Worm (Caenorhabditis elegans) whole organism, L4 larva: ENCODE measurements around the gene snf-9.

ENCODE experiments used
- D1046.2 ChIP-seq: fragments of 200-800 bp; sonication (Bioruptor generic); IDR thresholded peaks from 2 replicates; pipeline ENCODE4 v1.3.6; 2022; ENCODE audit warnings: missing genetic modification characterization, missing compliant biosample characterization
- F10B5.3 ChIP-seq: sonication (generic microtip); optimal IDR thresholded peaks from 2 replicates; lab custom pipeline; 2016; ENCODE audit warnings: mild to moderate bottlenecking, missing genetic modification characterization, missing compliant biosample characterization
- F49E8.2 ChIP-seq: sonication (generic microtip); optimal IDR thresholded peaks from 2 replicates; lab custom pipeline; 2016; ENCODE audit warnings: missing compliant biosample characterization, mild to moderate bottlenecking, missing genetic modification characterization, borderline replicate concordance
- R02D3.7 ChIP-seq: fragments of 150-350 bp; sonication (generic microtip); optimal IDR thresholded peaks from 3 replicates; lab custom pipeline; 2014; ENCODE audit warnings: missing biosample characterization, missing genetic modification characterization
- T20F7.1 ChIP-seq: fragments of 200-800 bp; sonication (Bioruptor generic); optimal IDR thresholded peaks from 2 replicates; lab custom pipeline; 2018; ENCODE audit warnings: mild to moderate bottlenecking, missing genetic modification characterization, missing compliant biosample characterization
- T26A8.4 ChIP-seq: fragments of 200-800 bp; sonication (Bioruptor generic); IDR thresholded peaks from 2 replicates; pipeline ENCODE4 v1.3.6; 2022; ENCODE audit warnings: missing genetic modification characterization, missing compliant biosample characterization
- Y105C5A.15 ChIP-seq: fragments of 200-800 bp; sonication (Bioruptor generic); IDR thresholded peaks from 2 replicates; pipeline ENCODE4 v1.3.6; 2022; ENCODE audit warnings: missing genetic modification characterization, missing compliant biosample characterization
- ZK546.5 ChIP-seq, 2 experiments: sonication (generic microtip); optimal IDR thresholded peaks; 2 replicates each; lab custom pipeline; 2017; ENCODE audit warnings: missing biosample characterization in 2 of 2, missing genetic modification characterization in 2 of 2
- aha-1 ChIP-seq: fragments of 150-350 bp; peaks from one replicate; lab custom pipeline; 2014; ENCODE audit warnings: missing biosample characterization, missing genetic modification characterization
- ceh-32 ChIP-seq: sonication (generic microtip); optimal IDR thresholded peaks from 2 replicates; lab custom pipeline; 2016; ENCODE audit warnings: mild to moderate bottlenecking, missing genetic modification characterization, missing compliant biosample characterization; ENCODE audit not compliant: poor library complexity
- ceh-44 ChIP-seq: fragments of 200-800 bp; sonication (Bioruptor generic); IDR thresholded peaks from 2 replicates; pipeline ENCODE4 v1.3.6; 2022; ENCODE audit warnings: missing genetic modification reagents, missing genetic modification characterization, missing compliant biosample characterization
- cey-2 ChIP-seq: sonication (generic microtip); optimal IDR thresholded peaks from 3 replicates; lab custom pipeline; 2017; ENCODE audit warnings: missing genetic modification characterization, mild to moderate bottlenecking, missing compliant biosample characterization, antibody characterized with exemption, borderline replicate concordance; ENCODE audit not compliant: insufficient read depth
- ctbp-1 ChIP-seq: fragments of 200-800 bp; sonication (Bioruptor generic); IDR thresholded peaks from 2 replicates; pipeline ENCODE4 v1.3.6; 2022; ENCODE audit warnings: missing genetic modification reagents, missing genetic modification characterization, missing compliant biosample characterization
- daf-16 ChIP-seq, 3 experiments: sonication (generic microtip); optimal IDR thresholded peaks; 2 replicates each; lab custom pipeline; 2016 to 2017; ENCODE audit warnings: missing genetic modification characterization in 3 of 3, missing genetic modification reagents in 3 of 3, mild to moderate bottlenecking in 2 of 3, missing compliant biosample characterization in 2 of 3, missing biosample characterization in 1 of 3, moderate library complexity in 1 of 3
- dmd-6 ChIP-seq: fragments of 200-800 bp; sonication (Bioruptor generic); IDR thresholded peaks from 2 replicates; pipeline ENCODE4 v1.3.6; 2022; ENCODE audit warnings: missing genetic modification reagents, missing genetic modification characterization, missing compliant biosample characterization
- dpl-1 ChIP-seq: fragments of 150-350 bp; optimal IDR thresholded peaks from 2 replicates; lab custom pipeline; 2014; ENCODE audit warnings: missing biosample characterization, missing genetic modification reagents, missing genetic modification characterization
- hlh-30 ChIP-seq: sonication (generic microtip); optimal IDR thresholded peaks from 2 replicates; lab custom pipeline; 2017; ENCODE audit warnings: antibody characterized with exemption, mild to moderate bottlenecking, missing genetic modification characterization, missing compliant biosample characterization; ENCODE audit not compliant: insufficient read depth
- hmg-1.1 ChIP-seq: fragments of 200-800 bp; sonication (Bioruptor generic); IDR thresholded peaks from 2 replicates; pipeline ENCODE4 v1.3.6; 2022; ENCODE audit warnings: missing genetic modification reagents, missing genetic modification characterization, missing compliant biosample characterization
- lin-15B ChIP-seq: fragments of 150-350 bp; sonication (generic microtip); optimal IDR thresholded peaks from 3 replicates; lab custom pipeline; 2014; ENCODE audit warnings: missing biosample characterization, missing genetic modification characterization
- lin-39 ChIP-seq: fragments of 150-350 bp; optimal IDR thresholded peaks from 2 replicates; lab custom pipeline; 2014; ENCODE audit warnings: missing biosample characterization, missing genetic modification reagents, missing genetic modification characterization
- madf-5 ChIP-seq, 2 experiments: fragments of 200-800 bp; sonication (Bioruptor generic); IDR thresholded peaks; 2 replicates each; pipeline ENCODE4 v1.3.6; 2022; ENCODE audit warnings: missing compliant biosample characterization in 2 of 2, missing genetic modification characterization in 2 of 2
- madf-9 ChIP-seq: fragments of 200-800 bp; sonication (Bioruptor generic); conservative IDR thresholded peaks from 2 replicates; pipeline ENCODE4 v1.3.6; 2022; ENCODE audit warnings: missing genetic modification reagents, missing genetic modification characterization, missing compliant biosample characterization
- mdt-29 ChIP-seq: fragments of 200-800 bp; sonication (Bioruptor generic); IDR thresholded peaks from 2 replicates; pipeline ENCODE4 v1.3.6; 2022; ENCODE audit warnings: missing genetic modification reagents, missing genetic modification characterization, missing compliant biosample characterization
- mxl-3 ChIP-seq: fragments of 200-800 bp; sonication (Bioruptor generic); optimal IDR thresholded peaks from 2 replicates; lab custom pipeline; 2018; ENCODE audit warnings: mild to moderate bottlenecking, missing genetic modification characterization, missing compliant biosample characterization
- nhr-11 ChIP-seq: fragments of 150-350 bp; optimal IDR thresholded peaks from 2 replicates; lab custom pipeline; 2014; ENCODE audit warnings: missing biosample characterization, missing genetic modification characterization
- nhr-42 ChIP-seq: fragments of 200-800 bp; sonication (Bioruptor generic); IDR thresholded peaks from 2 replicates; pipeline ENCODE4 v1.3.6; 2022; ENCODE audit warnings: missing genetic modification characterization, missing compliant biosample characterization
- nhr-77 ChIP-seq: fragments of 150-350 bp; optimal IDR thresholded peaks from 2 replicates; lab custom pipeline; 2014; ENCODE audit warnings: missing biosample characterization, missing genetic modification characterization
- pha-4 ChIP-seq, 2 experiments: fragments of 150-350 bp in 1 of 2; fragments of 200-800 bp in 1 of 2; sonication (Bioruptor generic) in 1 of 2; IDR thresholded peaks in 1 of 2; optimal IDR thresholded peaks in 1 of 2; 2 replicates each; pipeline versions ENCODE4 v1.3.6 to Lab custom; 2014 to 2022; ENCODE audit warnings: missing genetic modification characterization in 2 of 2, missing genetic modification reagents in 2 of 2, missing biosample characterization in 1 of 2, missing compliant biosample characterization in 1 of 2
- set-16 ChIP-seq: fragments of 200-800 bp; sonication (Bioruptor generic); IDR thresholded peaks from 2 replicates; pipeline ENCODE4 v1.3.6; 2022; ENCODE audit warnings: missing genetic modification reagents, missing genetic modification characterization, missing compliant biosample characterization
- skn-1 ChIP-seq: fragments of 150-350 bp; optimal IDR thresholded peaks from 2 replicates; lab custom pipeline; 2014; ENCODE audit warnings: missing biosample characterization, missing genetic modification characterization
- snpc-1.2 ChIP-seq: fragments of 200-800 bp; sonication (Bioruptor generic); IDR thresholded peaks from 2 replicates; pipeline ENCODE4 v1.3.6; 2022; ENCODE audit warnings: missing genetic modification reagents, missing genetic modification characterization, missing compliant biosample characterization
- snpc-4 ChIP-seq: fragments of 150-350 bp; optimal IDR thresholded peaks from 2 replicates; lab custom pipeline; 2014; ENCODE audit warnings: missing biosample characterization, missing genetic modification characterization
- spr-1 ChIP-seq: sonication (generic microtip); optimal IDR thresholded peaks from 2 replicates; lab custom pipeline; 2016; ENCODE audit warnings: mild to moderate bottlenecking, missing genetic modification characterization, missing compliant biosample characterization
- tag-97 ChIP-seq: fragments of 200-800 bp; sonication (Bioruptor generic); IDR thresholded peaks from 2 replicates; pipeline ENCODE4 v1.3.6; 2022; ENCODE audit warnings: missing genetic modification characterization, missing compliant biosample characterization
- ztf-7 ChIP-seq: fragments of 150-350 bp; optimal IDR thresholded peaks from 2 replicates; lab custom pipeline; 2014; ENCODE audit warnings: missing biosample characterization, missing genetic modification characterization

Gene snf-9

ce11 chrIV:17276705-17277458, 35.1 kb upstream of the snf-9 start, which contains the start of gene clec-196 (continued):
- no peak for TF ChIP-seq pha-4 (GFP tag; IDR thresholded peaks at IDR 0.05; lab: Robert Waterston, UW)
- no peak for TF ChIP-seq pha-4 (tag; optimal IDR thresholded peaks at IDR 0.05; lab: Kevin White, UChicago)
- TF ChIP-seq dmd-6: no peak
- TF ChIP-seq F49E8.2: no peak
- TF ChIP-seq nhr-11 (tag; lab: Kevin White, UChicago): no peak
- no peak for TF ChIP-seq snpc-4 (tag; lab: Kevin White, UChicago)
- TF ChIP-seq F10B5.3: no peak
- TF ChIP-seq ceh-44: no peak
- no peak for TF ChIP-seq ctbp-1 (GFP tag; lab: Robert Waterston, UW)
- TF ChIP-seq hmg-1.1 (GFP tag; lab: Robert Waterston, UW): 0 out of 2 replicates have a peak, but pooled peaks have one; percentile 22
- TF ChIP-seq lin-15B (tag; lab: Kevin White, UChicago): no peak
- TF ChIP-seq tag-97 (GFP tag; lab: Robert Waterston, UW): no peak
- peak; percentile 96 for TF ChIP-seq aha-1 (tag; lab: Kevin White, UChicago)
- TF ChIP-seq madf-9 (GFP tag; lab: Robert Waterston, UW): no peak
- no peak for TF ChIP-seq nhr-42 (GFP tag; lab: Robert Waterston, UW)
- no peak for TF ChIP-seq T20F7.1 (GFP tag; lab: Kevin White, UChicago)
- TF ChIP-seq spr-1 (tag; lab: Kevin White, UChicago): no peak
- TF ChIP-seq Y105C5A.15: no peak
- no peak for TF ChIP-seq R02D3.7
- no peak for TF ChIP-seq ceh-32 (tag; lab: Kevin White, UChicago)
- no peak for TF ChIP-seq nhr-77 (tag; lab: Kevin White, UChicago)
- TF ChIP-seq mxl-3 (GFP tag; lab: Kevin White, UChicago): no peak
- no peak for TF ChIP-seq hlh-30
- TF ChIP-seq cey-2 (tag; lab: Kevin White, UChicago): no peak
- TF ChIP-seq set-16 (GFP tag; lab: Robert Waterston, UW): no peak
- no peak for TF ChIP-seq ztf-7 (tag; lab: Kevin White, UChicago)
- TF ChIP-seq ZK546.5 (tag; optimal IDR thresholded peaks at IDR 0.05; lab: Kevin White, UChicago): no peak
- TF ChIP-seq T26A8.4 (GFP tag; lab: Robert Waterston, UW): no peak; the same call in 1 of the 2 replicates

ce11 chrIV:17277459-17278173, 34.3 kb upstream of the snf-9 start:
- TF ChIP-seq D1046.2 (no peak), daf-16 (GFP tag; optimal IDR thresholded peaks at IDR 0.05; lab: Kevin White, UChicago) (peak in 1 of 2 experiments; percentile 29), daf-16 (tag; optimal IDR thresholded peaks at IDR 0.05; lab: Kevin White, UChicago) (peak; percentile 74), lin-39 (tag; lab: Kevin White, UChicago) (no peak), dpl-1 (GFP tag; lab: Kevin White, UChicago) (no peak), snpc-1.2 (GFP tag; lab: Robert Waterston, UW) (peak; percentile 65; the same call in 1 of the 2 replicates), madf-5 (GFP tag; IDR thresholded peaks at IDR 0.05; lab: Robert Waterston, UW) (0 out of 4 replicates have a peak, but pooled peaks of 1 of the 2 experiments have one; percentile 69), skn-1 (tag; lab: Kevin White, UChicago) (peak; percentile 21), mdt-29 (0 out of 2 replicates have a peak, but pooled peaks have one; percentile 54), hlh-30 (peak; percentile 12), T26A8.4 (GFP tag; lab: Robert Waterston, UW) (0 out of 2 replicates have a peak, but pooled peaks have one; percentile 6), Y105C5A.15 (0 out of 2 replicates have a peak, but pooled peaks have one; percentile 37)
